Fruit fly (Drosophila melanogaster): ENCODE results near the gene Gs1.

DNA sequence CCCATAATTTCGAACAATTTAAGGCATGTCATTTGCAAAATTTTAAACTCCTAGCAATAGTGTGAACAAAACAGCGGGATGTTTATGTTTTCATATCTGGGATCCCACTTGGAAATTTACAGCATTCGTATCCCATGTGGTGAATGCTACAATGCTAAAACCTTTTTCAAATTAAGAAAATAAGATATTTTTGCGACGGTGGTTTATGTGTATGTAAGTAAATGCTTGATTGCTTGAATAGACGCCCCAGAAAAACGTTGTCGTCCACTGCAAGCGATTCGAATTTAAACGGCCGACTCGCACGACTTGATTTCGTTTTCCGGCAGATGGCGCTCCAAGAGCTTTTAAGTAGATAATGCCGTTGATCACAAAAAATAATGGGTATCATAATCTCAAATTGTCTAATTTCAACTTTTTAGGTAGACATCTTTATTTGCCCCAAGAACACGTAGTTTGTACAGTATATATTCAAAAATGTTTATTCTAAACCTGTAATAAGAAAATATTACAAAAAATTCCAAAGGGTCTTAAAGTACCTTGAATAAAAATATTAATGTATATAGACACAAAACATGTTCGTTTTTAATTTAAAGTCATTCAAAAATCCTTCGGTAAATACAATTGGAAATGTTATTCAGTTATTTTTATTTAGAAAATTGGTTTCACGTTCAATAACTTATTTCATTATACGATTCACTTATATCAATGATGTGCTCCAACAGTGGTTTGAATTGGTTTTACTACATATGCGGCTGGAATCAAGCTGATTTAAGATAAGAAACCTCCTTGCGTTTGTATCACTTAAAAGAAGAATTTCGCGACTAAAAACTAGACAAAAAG lies 9.5 kb upstream of the Gs1 start:
- no peak for TF ChIP-seq usp (GFP tag; optimal IDR thresholded peaks at IDR 0.05)
- TF ChIP-seq CG8478 (optimal IDR thresholded peaks at IDR 0.05), result no peak
- no peak for TF ChIP-seq psq (optimal IDR thresholded peaks at IDR 0.05)
- no peak for TF ChIP-seq EcR (GFP tag; optimal IDR thresholded peaks at IDR 0.05)
- TF ChIP-seq Dll (optimal IDR thresholded peaks at IDR 0.05), result no peak

Data from whole organism.